Worm (Caenorhabditis elegans) whole organism, L3 larva: ENCODE results near the gene drp-1.

ENCODE experiments used
- aly-2 ChIP-seq: fragments of 150-350 bp; optimal IDR thresholded peaks from 2 replicates; lab custom pipeline; 2014; ENCODE audit warnings: missing biosample characterization, missing genetic modification characterization
- lin-39 ChIP-seq: fragments of 150-350 bp; optimal IDR thresholded peaks from 2 replicates; lab custom pipeline; 2018; ENCODE audit warnings: missing biosample characterization, missing genetic modification reagents, missing genetic modification characterization
- nhr-25 ChIP-seq: sonication (generic microtip); optimal IDR thresholded peaks from 2 replicates; lab custom pipeline; 2017; ENCODE audit warnings: missing biosample characterization, missing genetic modification characterization
- zag-1 ChIP-seq: fragments of 150-350 bp; optimal IDR thresholded peaks from 2 replicates; lab custom pipeline; 2014; ENCODE audit warnings: missing biosample characterization, missing genetic modification characterization

DNA sequence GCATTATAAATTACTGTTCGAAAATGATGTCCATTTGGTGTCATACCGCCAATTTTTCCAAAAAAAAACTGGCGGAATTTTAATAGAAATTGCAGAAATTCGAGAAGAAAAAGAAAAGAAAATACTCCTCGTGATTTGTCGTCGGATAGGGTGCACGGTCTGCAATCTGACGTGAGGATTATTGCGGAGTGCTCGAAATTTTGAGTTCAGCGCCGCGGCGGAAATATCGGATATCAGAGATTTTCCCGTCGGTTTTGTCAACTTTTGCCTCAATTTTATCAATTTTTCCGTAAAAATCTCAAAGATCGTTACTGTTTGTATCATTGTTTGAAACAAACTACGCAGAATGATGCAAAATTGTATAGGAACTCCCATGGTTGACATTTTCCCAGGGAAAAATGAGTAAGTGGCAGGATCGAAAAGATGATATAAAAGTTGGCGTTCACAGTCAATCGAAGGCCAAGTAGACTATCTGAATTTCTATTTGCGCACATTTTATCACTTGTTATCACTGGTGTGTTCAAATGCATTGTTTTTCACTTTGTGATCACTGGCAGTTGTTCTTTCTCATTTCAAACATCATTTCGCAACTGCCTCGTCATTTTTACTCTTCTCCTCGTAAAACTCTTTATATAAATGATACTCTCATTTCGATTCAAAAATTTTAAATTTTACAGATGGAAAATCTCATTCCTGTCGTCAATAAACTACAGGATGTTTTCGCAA, at the start of gene drp-1, which contains the start of gene fem-1:
- TF ChIP-seq zag-1 (tag; lab: Kevin White, UChicago), result no peak
- no peak for TF ChIP-seq nhr-25 (tag; lab: Kevin White, UChicago)
- TF ChIP-seq aly-2 (tag; lab: Kevin White, UChicago), result no peak
- TF ChIP-seq lin-39 (tag; lab: Kevin White, UChicago), result no peak
